Worm (Caenorhabditis elegans): ENCODE measurements around the gene egl-5.

- TF ChIP-seq him-1 (tag; optimal IDR thresholded peaks at IDR 0.05) (no peak), W03F9.2 (tag; optimal IDR thresholded peaks at IDR 0.05) (no peak), dao-5 (tag; optimal IDR thresholded peaks at IDR 0.05) (no peak)
Observed at ce11 chrIII:7835684-7836083, 21.5 kb downstream of the egl-5 start.

Measured in whole organism, L4/young adult.